Worm (Caenorhabditis elegans) whole organism, L1 larva: ENCODE results near the gene T11G6.3.
A peak's percentile ranks its signal among the peaks of the same experiment; 100 is the strongest.

Experiments
- C16A3.4 ChIP-seq: fragments of 150-350 bp; optimal IDR thresholded peaks from 2 replicates; lab custom pipeline; 2014; ENCODE audit warnings: missing biosample characterization, missing genetic modification characterization
- C34B4.2 ChIP-seq: sonication (generic microtip); optimal IDR thresholded peaks from 2 replicates; lab custom pipeline; 2017; ENCODE audit warnings: mild to moderate bottlenecking, missing genetic modification characterization, missing compliant biosample characterization
- blmp-1 ChIP-seq: fragments of 150-350 bp; optimal IDR thresholded peaks from 2 replicates; lab custom pipeline; 2014; ENCODE audit warnings: missing biosample characterization, missing genetic modification characterization
- ceh-8 ChIP-seq: fragments of 200-800 bp; sonication (Bioruptor generic); optimal IDR thresholded peaks from 2 replicates; lab custom pipeline; 2018; ENCODE audit warnings: mild to moderate bottlenecking, missing genetic modification characterization, moderate library complexity, missing compliant biosample characterization
- ces-1 ChIP-seq: fragments of 150-350 bp; optimal IDR thresholded peaks from 2 replicates; lab custom pipeline; 2014; ENCODE audit warnings: missing biosample characterization, missing genetic modification reagents, missing genetic modification characterization
- dpl-1 ChIP-seq, 3 experiments: fragments of 150-350 bp in 2 of 3; sonication (generic microtip) in 1 of 3; optimal IDR thresholded peaks; 2 replicates each; lab custom pipeline; 2014 to 2017; ENCODE audit warnings: missing biosample characterization in 3 of 3, missing genetic modification characterization in 3 of 3, missing genetic modification reagents in 3 of 3
- efl-1 ChIP-seq, 4 experiments: fragments of 150-350 bp; optimal IDR thresholded peaks in 3 of 4; peaks in 1 of 4; 1 replicate in 1 of 4; 2 replicates in 3 of 4; lab custom pipeline; 2014; ENCODE audit warnings: missing biosample characterization in 2 of 4, missing genetic modification characterization in 2 of 4, missing genetic modification reagents in 2 of 4
- efl-3 ChIP-seq: fragments of 200-800 bp; sonication (Bioruptor generic); optimal IDR thresholded peaks from 2 replicates; lab custom pipeline; 2018; ENCODE audit warnings: mild to moderate bottlenecking, missing genetic modification characterization, missing compliant biosample characterization
- egl-27 ChIP-seq, 2 experiments: fragments of 150-350 bp in 1 of 2; sonication (generic microtip); optimal IDR thresholded peaks; 3 replicates each; lab custom pipeline; 2017 to 2018; ENCODE audit warnings: missing biosample characterization in 2 of 2, missing genetic modification characterization in 2 of 2, missing genetic modification reagents in 2 of 2
- elt-3 ChIP-seq, 6 experiments: fragments of 150-350 bp in 1 of 6; sonication (generic microtip); optimal IDR thresholded peaks; 2 replicates each; lab custom pipeline; 2017 to 2018; ENCODE audit warnings: missing biosample characterization in 6 of 6, missing genetic modification characterization in 6 of 6, inconsistent platforms in 1 of 6
- hlh-4 ChIP-seq: sonication (generic microtip); optimal IDR thresholded peaks from 2 replicates; lab custom pipeline; 2016; ENCODE audit warnings: mild to moderate bottlenecking, missing genetic modification characterization, missing compliant biosample characterization
- hpl-2 ChIP-seq: fragments of 150-350 bp; optimal IDR thresholded peaks from 2 replicates; lab custom pipeline; 2014; ENCODE audit warnings: missing biosample characterization, missing genetic modification reagents, missing genetic modification characterization
- isw-1 ChIP-seq: fragments of 200-800 bp; sonication (Bioruptor generic); IDR thresholded peaks from 2 replicates; pipeline ENCODE4 v1.3.6; 2022; ENCODE audit warnings: missing genetic modification characterization, missing compliant biosample characterization
- lin-14 ChIP-seq: fragments of 200-800 bp; sonication (Bioruptor generic); optimal IDR thresholded peaks from 2 replicates; lab custom pipeline; 2018; ENCODE audit warnings: mild to moderate bottlenecking, missing genetic modification characterization, moderate library complexity, missing compliant biosample characterization
- lin-35 ChIP-seq, 2 experiments: fragments of 150-350 bp; optimal IDR thresholded peaks; 2 replicates each; lab custom pipeline; 2014; ENCODE audit warnings: missing biosample characterization in 2 of 2, missing genetic modification characterization in 2 of 2, missing genetic modification reagents in 2 of 2
- lir-3 ChIP-seq: sonication (generic microtip); optimal IDR thresholded peaks from 2 replicates; lab custom pipeline; 2016; ENCODE audit warnings: mild to moderate bottlenecking, missing genetic modification characterization, moderate library complexity, missing compliant biosample characterization; ENCODE audit not compliant: poor library complexity
- lsy-2 ChIP-seq, 2 experiments: fragments of 150-350 bp; optimal IDR thresholded peaks; 2 replicates each; lab custom pipeline; 2014; ENCODE audit warnings: missing biosample characterization in 2 of 2, missing genetic modification characterization in 2 of 2
- mdl-1 ChIP-seq, 2 experiments: fragments of 150-350 bp; optimal IDR thresholded peaks; 2 replicates each; lab custom pipeline; 2014 to 2017; ENCODE audit warnings: missing biosample characterization in 2 of 2, missing genetic modification characterization in 2 of 2, inconsistent platforms in 1 of 2
- mep-1 ChIP-seq: fragments of 150-350 bp; optimal IDR thresholded peaks from 2 replicates; lab custom pipeline; 2014; ENCODE audit warnings: missing biosample characterization, missing genetic modification characterization
- nhr-19 ChIP-seq: fragments of 200-800 bp; sonication (Bioruptor generic); conservative IDR thresholded peaks from 2 replicates; pipeline ENCODE4 v1.3.6; 2022; ENCODE audit warnings: missing genetic modification characterization, missing compliant biosample characterization
- nhr-20 ChIP-seq: sonication (generic microtip); optimal IDR thresholded peaks from 2 replicates; lab custom pipeline; 2016; ENCODE audit warnings: mild to moderate bottlenecking, missing genetic modification characterization, missing compliant biosample characterization
- nhr-237 ChIP-seq: fragments of 150-350 bp; optimal IDR thresholded peaks from 2 replicates; lab custom pipeline; 2014; ENCODE audit warnings: missing biosample characterization, missing genetic modification characterization
- nhr-76 ChIP-seq: sonication (generic microtip); optimal IDR thresholded peaks from 2 replicates; lab custom pipeline; 2017; ENCODE audit warnings: missing biosample characterization, missing genetic modification characterization
- pqm-1 ChIP-seq: sonication (generic microtip); optimal IDR thresholded peaks from 3 replicates; lab custom pipeline; 2017; ENCODE audit warnings: missing biosample characterization, missing genetic modification characterization
- skn-1 ChIP-seq: fragments of 150-350 bp; optimal IDR thresholded peaks from 2 replicates; lab custom pipeline; 2014; ENCODE audit warnings: missing biosample characterization, missing genetic modification characterization
- snpc-4 ChIP-seq: fragments of 150-350 bp; optimal IDR thresholded peaks from 2 replicates; lab custom pipeline; 2014; ENCODE audit warnings: missing biosample characterization, missing genetic modification characterization
- snu-23 ChIP-seq: sonication (generic microtip); optimal IDR thresholded peaks from 2 replicates; lab custom pipeline; 2016; ENCODE audit warnings: missing genetic modification characterization, missing compliant biosample characterization
- sptf-1 ChIP-seq: fragments of 150-350 bp; optimal IDR thresholded peaks from 2 replicates; lab custom pipeline; 2014; ENCODE audit warnings: missing biosample characterization, missing genetic modification characterization
- swsn-7 ChIP-seq: sonication (generic microtip); optimal IDR thresholded peaks from 2 replicates; lab custom pipeline; 2016; ENCODE audit warnings: missing genetic modification characterization, missing compliant biosample characterization
- tbx-2 ChIP-seq: sonication (generic microtip); optimal IDR thresholded peaks from 2 replicates; lab custom pipeline; 2016; ENCODE audit warnings: missing genetic modification characterization, missing compliant biosample characterization
- unc-30 ChIP-seq: sonication (generic microtip); optimal IDR thresholded peaks from 2 replicates; lab custom pipeline; 2017; ENCODE audit warnings: missing biosample characterization, missing genetic modification characterization
- vab-15 ChIP-seq: sonication (generic microtip); optimal IDR thresholded peaks from 2 replicates; lab custom pipeline; 2017; ENCODE audit warnings: missing genotype, mild to moderate bottlenecking, missing genetic modification characterization, missing compliant biosample characterization
- xbp-1 ChIP-seq: sonication (generic microtip); optimal IDR thresholded peaks from 2 replicates; lab custom pipeline; 2016; ENCODE audit warnings: missing genetic modification characterization, missing compliant biosample characterization
- zag-1 ChIP-seq: fragments of 150-350 bp; optimal IDR thresholded peaks from 2 replicates; lab custom pipeline; 2014; ENCODE audit warnings: missing biosample characterization, missing genetic modification characterization
- ztf-4 ChIP-seq: fragments of 150-350 bp; optimal IDR thresholded peaks from 2 replicates; lab custom pipeline; 2014; ENCODE audit warnings: missing biosample characterization, missing genetic modification characterization

T11G6.3 gene

DNA sequence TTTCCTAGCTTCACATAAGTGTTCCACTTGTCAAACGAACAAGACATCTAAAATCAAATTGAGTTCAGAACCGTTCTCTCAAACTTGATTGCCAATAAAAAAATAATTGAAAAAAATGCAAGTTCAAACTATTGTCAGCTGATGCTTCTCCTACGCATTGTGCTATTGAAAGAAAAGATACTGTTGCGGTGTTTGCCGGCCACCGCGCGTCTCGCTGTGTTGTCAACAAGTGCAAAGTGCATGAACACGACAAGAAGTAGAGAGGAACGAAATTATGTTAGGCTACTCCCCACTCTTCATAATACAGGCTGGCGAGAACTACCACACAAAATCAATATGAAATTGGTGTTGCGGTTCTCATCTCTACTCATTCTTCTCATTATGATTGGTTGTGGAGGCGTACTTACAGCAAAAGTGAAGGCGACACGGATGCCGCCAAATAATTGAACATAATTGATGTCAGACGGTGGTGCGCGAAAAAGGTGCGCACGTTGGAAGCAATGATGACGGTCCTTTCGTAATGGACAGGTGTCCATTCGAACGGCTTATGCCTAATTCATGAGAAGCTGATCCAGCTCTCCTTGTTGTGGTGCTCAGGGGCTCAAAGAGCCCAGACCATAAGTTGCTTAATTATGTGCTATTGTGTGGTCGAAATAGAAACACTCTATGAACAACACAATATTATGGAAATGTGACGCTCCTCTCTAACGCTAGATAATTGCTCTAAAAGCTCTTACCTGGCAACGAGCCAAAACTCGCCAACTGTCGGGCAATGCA, 12.5 kb upstream of the T11G6.3 start:
- TF ChIP-seq snpc-4 (no peak), efl-1 (optimal IDR thresholded peaks at IDR 0.05; lab: Kevin White, UChicago) (no peak), efl-1 (GFP tag; optimal IDR thresholded peaks at IDR 0.05 in 1 of 2; lab: Kevin White, UChicago) (peak in 1 of 2 experiments; percentile 59)

DNA sequence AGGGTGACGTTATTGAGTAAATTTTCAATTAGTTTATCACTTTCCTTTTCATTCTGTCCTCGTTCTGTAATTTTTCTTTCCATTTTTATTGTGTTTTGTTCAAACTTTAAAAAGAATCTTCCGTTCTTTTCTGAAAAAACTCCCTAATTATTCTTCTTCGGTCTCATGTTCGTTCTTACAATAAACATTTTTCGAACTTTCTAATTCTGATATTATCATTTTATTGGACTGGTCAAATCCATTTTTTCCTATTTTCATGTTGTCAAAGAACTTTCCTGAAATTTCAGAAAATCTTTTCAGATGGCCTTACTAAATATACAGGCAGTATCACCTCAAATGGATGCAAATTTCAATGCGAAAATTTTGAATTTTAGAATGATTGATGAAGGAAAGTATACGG, 9.0 kb upstream of the T11G6.3 start, which contains the start of gene nish-1:
Gene nish-1 (plus strand): TSS at position 301 of the 400 bp plus-strand sequence.
- TF ChIP-seq egl-27 (tag; optimal IDR thresholded peaks at IDR 0.05; lab: Kevin White, UChicago) (no peak), nhr-237 (tag; lab: Kevin White, UChicago) (no peak)
- TF ChIP-seq, all 84 proteins: peak for 0

DNA sequence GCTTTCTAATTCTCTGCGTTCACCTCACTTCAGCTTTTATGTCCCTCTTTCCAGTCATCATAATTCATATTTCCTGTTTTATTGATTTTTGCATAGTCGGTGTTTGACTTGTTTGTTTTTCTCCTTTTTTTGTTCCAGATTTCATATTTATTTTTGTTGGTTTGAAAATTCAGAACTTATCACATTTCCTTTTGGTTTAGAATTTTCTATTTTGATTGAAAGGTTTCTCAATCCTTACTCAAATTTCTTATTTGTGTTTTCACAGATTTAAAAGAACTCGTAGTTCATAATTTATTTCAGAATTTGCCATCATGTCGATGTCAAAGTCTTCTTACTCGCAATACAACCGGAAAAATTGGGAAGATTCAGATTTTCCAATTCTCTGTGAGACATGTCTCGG, 6.1 kb upstream of the T11G6.3 start, which contains the start of gene rbm-22:
Gene rbm-22 (plus strand): TSS at position 301 of the 400 bp plus-strand sequence.
- TF ChIP-seq efl-1 (optimal IDR thresholded peaks at IDR 0.05; lab: Kevin White, UChicago): no peak
- peak in 1 of 2 experiments; percentile 41 for TF ChIP-seq efl-1 (GFP tag; optimal IDR thresholded peaks at IDR 0.05 in 1 of 2; lab: Kevin White, UChicago)
- TF ChIP-seq xbp-1 (tag; lab: Kevin White, UChicago): no peak

DNA sequence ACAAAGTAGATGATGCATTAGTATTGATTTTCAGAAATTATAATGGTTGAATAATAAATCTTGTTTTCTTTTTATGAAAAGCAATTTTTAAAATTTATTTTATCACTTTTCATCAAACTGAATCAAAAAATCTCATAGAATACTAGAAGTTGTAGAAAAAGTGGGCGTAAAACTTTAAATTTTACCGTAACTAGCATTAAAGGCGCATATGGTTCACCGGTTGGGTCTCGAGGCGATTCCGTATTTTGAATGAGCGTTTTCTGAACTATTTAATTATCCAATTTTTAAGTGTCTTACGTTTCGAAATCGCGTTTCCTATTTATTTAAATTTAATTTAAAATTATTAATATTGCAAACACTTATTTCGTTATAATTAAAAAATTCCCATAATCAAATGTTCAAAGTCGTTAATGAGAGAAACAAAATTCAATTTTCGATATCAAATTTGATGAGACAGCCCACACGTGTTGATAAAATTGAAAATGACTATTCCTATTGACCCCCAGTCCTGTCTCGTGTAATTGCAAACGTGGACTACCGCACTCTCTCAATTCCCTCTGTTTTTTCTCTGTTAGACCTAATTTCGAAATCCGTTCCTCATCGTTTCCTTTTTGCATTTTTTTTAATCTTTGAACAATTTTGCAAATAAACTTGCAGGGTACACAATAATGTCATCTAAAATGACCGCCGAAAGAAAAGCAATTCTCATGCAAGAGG, 3.4 kb upstream of the T11G6.3 start, which contains the start of the genes T11G6.2 and hars-1:
Gene T11G6.2 (minus strand): TSS at position 197 of the 717 bp plus-strand sequence.
Gene hars-1 (plus strand): TSS at position 658 of the 717 bp plus-strand sequence.
- TF ChIP-seq skn-1 (tag; lab: Kevin White, UChicago): peak; percentile 55
- peak; percentile 2 for TF ChIP-seq mep-1
- peak in 1 of 2 experiments; percentile 34 for TF ChIP-seq efl-1 (optimal IDR thresholded peaks at IDR 0.05; lab: Kevin White, UChicago)
- peak in 1 of 2 experiments; percentile 22 for TF ChIP-seq efl-1 (GFP tag; optimal IDR thresholded peaks at IDR 0.05 in 1 of 2; lab: Kevin White, UChicago)
- no peak for TF ChIP-seq snpc-4
- TF ChIP-seq C34B4.2 (tag; lab: Kevin White, UChicago): no peak
- TF ChIP-seq pqm-1 (tag; lab: Kevin White, UChicago): no peak
- no peak for TF ChIP-seq vab-15 (tag; lab: Kevin White, UChicago)
- TF ChIP-seq dpl-1 (GFP tag; optimal IDR thresholded peaks at IDR 0.05; lab: Kevin White, UChicago): peak; percentile 8 to 32 (median 13)
- peak in 1 of 2 experiments; percentile 52 for TF ChIP-seq lsy-2 (tag; optimal IDR thresholded peaks at IDR 0.05; lab: Kevin White, UChicago)
- TF ChIP-seq elt-3 (tag; optimal IDR thresholded peaks at IDR 0.05; lab: Kevin White, UChicago): peak in 1 of 6 experiments; percentile 41
- no peak for TF ChIP-seq ces-1
- TF ChIP-seq C16A3.4 (tag; lab: Kevin White, UChicago): peak; percentile 37
- peak; percentile 56 for TF ChIP-seq lin-14 (GFP tag; lab: Kevin White, UChicago)
- peak; percentile 43 for TF ChIP-seq blmp-1
- TF ChIP-seq hlh-4: no peak
- TF ChIP-seq swsn-7 (tag; lab: Kevin White, UChicago): no peak
- TF ChIP-seq lin-35 (GFP tag; optimal IDR thresholded peaks at IDR 0.05; lab: Kevin White, UChicago): peak; percentile 24 to 58
- peak; percentile 29 for TF ChIP-seq snu-23 (GFP tag; lab: Kevin White, UChicago)
- TF ChIP-seq mdl-1 (tag; optimal IDR thresholded peaks at IDR 0.05; lab: Kevin White, UChicago): peak in 1 of 2 experiments; percentile 61

DNA sequence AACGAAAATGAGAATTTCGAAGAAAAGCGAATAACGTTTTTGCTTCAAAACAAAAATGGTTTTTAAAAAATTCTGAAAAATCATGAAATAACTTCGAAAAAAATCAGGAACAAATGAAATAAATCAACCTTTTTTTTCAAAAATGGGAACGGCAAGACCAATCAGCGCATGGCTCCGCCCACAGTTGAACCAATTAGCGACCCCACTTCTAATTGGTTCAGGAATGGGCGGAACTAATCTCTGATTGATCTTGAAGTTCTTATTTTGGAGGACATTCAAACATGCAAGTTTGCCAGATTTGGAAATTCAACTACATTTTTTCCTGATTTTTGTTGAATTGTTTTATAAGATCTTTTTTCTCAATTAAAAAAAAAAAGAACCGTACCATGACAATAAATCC, 909 bp upstream of the T11G6.3 start:
- TF ChIP-seq zag-1 (tag; lab: Kevin White, UChicago) (no peak), unc-30 (no peak), xbp-1 (tag; lab: Kevin White, UChicago) (no peak), lir-3 (no peak), isw-1 (no peak), tbx-2 (no peak), ces-1 (no peak), snu-23 (GFP tag; lab: Kevin White, UChicago) (no peak), hpl-2 (GFP tag; lab: Kevin White, UChicago) (no peak), ztf-4 (tag; lab: Kevin White, UChicago) (no peak), nhr-20 (no peak), mdl-1 (tag; optimal IDR thresholded peaks at IDR 0.05; lab: Kevin White, UChicago) (no peak), nhr-19 (GFP tag; lab: Robert Waterston, UW) (no peak), ceh-8 (GFP tag; lab: Kevin White, UChicago) (no peak), efl-3 (no peak), lin-35 (GFP tag; optimal IDR thresholded peaks at IDR 0.05; lab: Kevin White, UChicago) (no peak), sptf-1 (tag; lab: Kevin White, UChicago) (no peak), nhr-76 (tag; lab: Kevin White, UChicago) (no peak)
